Worm (Caenorhabditis elegans): ENCODE measurements around the gene nekl-3.

DNA sequence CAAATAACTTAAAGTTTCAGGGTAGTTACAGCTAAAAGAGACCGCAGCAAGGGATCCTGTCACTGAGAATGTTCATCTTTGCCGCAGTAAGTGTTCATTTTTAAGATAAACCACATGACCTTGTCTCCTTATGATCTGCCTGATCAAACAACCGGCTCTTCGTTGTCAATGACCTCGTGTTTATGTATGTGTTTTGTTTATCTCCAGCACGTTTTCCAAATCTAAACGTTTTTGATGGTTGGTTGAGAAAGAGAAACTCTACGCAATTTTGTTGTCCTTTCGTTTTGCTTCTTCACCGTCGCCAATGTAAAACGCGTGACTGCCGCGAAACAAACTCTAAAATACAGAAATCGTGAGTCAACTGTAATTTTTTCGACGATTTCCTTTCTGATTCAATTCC is 42.8 kb upstream of the nekl-3 start, which contains the start of gene tsct-1:
- no peak for TF ChIP-seq nhr-11 (tag; optimal IDR thresholded peaks at IDR 0.05)
- TF ChIP-seq skn-1 (tag; optimal IDR thresholded peaks at IDR 0.05) = no peak
- TF ChIP-seq zag-1 (tag; optimal IDR thresholded peaks at IDR 0.05) = no peak
- TF ChIP-seq unc-39 (tag; optimal IDR thresholded peaks at IDR 0.05) = no peak
